Fruit fly (Drosophila melanogaster) whole organism, embryonic: ENCODE measurements around the gene CG33098.

Source experiments
- CG13123 ChIP-seq: fragments of 200-800 bp; sonication (Bioruptor generic); optimal IDR thresholded peaks from 2 replicates; lab custom pipeline; 2016; ENCODE audit warnings: missing biosample characterization, missing genetic modification characterization
- CG2202 ChIP-seq: fragments of 200-800 bp; sonication (Bioruptor generic); optimal IDR thresholded peaks from 2 replicates; lab custom pipeline; 2018; ENCODE audit warnings: missing biosample characterization, mild to moderate bottlenecking, missing genetic modification characterization
- CG31388 ChIP-seq: fragments of 200-800 bp; sonication (Bioruptor generic); optimal IDR thresholded peaks from 2 replicates; lab custom pipeline; 2016; ENCODE audit warnings: missing biosample characterization, missing genetic modification characterization
- CG4360 ChIP-seq: fragments of 200-800 bp; sonication (Bioruptor generic); IDR thresholded peaks from 2 replicates; pipeline ENCODE4 v1.3.6; 2022; ENCODE audit warnings: missing biosample characterization, missing genetic modification characterization
- CG6854 ChIP-seq: fragments of 200-800 bp; sonication (Bioruptor generic); optimal IDR thresholded peaks from 3 replicates; lab custom pipeline; 2017; ENCODE audit warnings: missing biosample characterization, mild to moderate bottlenecking, missing genetic modification characterization
- CG9215 ChIP-seq: fragments of 200-800 bp; sonication (Bioruptor generic); IDR thresholded peaks from 2 replicates; pipeline ENCODE4 v1.3.6; 2022; ENCODE audit warnings: missing biosample characterization, missing genetic modification characterization
- Hr78 ChIP-seq, 2 experiments: fragments of 200-800 bp in 1 of 2; fragments of >200 bp in 1 of 2; sonication (Bioruptor generic) in 1 of 2; optimal IDR thresholded peaks; 2 replicates each; lab custom pipeline; 2017 to 2019; ENCODE audit warnings: missing biosample characterization in 2 of 2, missing genetic modification characterization in 2 of 2, mild to moderate bottlenecking in 1 of 2, moderate library complexity in 1 of 2
- Kr ChIP-seq: fragments of 200-800 bp; sonication (Bioruptor generic); optimal IDR thresholded peaks from 2 replicates; lab custom pipeline; 2017; ENCODE audit warnings: missing biosample characterization, mild to moderate bottlenecking, missing genetic modification characterization
- abd-A ChIP-seq: fragments of 200-800 bp; sonication (Bioruptor generic); optimal IDR thresholded peaks from 3 replicates; lab custom pipeline; 2019; ENCODE audit warnings: missing biosample characterization, mild to moderate bottlenecking, missing genetic modification characterization, moderate library complexity
- chm ChIP-seq: fragments of 200-800 bp; sonication (Bioruptor generic); IDR thresholded peaks from 2 replicates; pipeline ENCODE4 v1.3.6; 2022; ENCODE audit warnings: missing biosample characterization, missing genetic modification characterization
- klu ChIP-seq: fragments of 200-800 bp; sonication (Bioruptor generic); IDR thresholded peaks from 2 replicates; pipeline ENCODE4 v1.3.6; 2022; ENCODE audit warnings: missing biosample characterization, missing genetic modification characterization
- lilli ChIP-seq: fragments of 200-800 bp; sonication (Bioruptor generic); optimal IDR thresholded peaks from 3 replicates; lab custom pipeline; 2016; ENCODE audit warnings: missing biosample characterization, missing genetic modification characterization

dm6 chr3R:12376828-12377227, 10.2 kb upstream of the CG33098 start, which contains the start of gene GstD6:
- no peak for TF ChIP-seq CG2202
- TF ChIP-seq Kr (GFP tag; lab: Kevin White, UChicago) = no peak
- TF ChIP-seq CG6854 (GFP tag; lab: Kevin White, UChicago) = no peak
- no peak for TF ChIP-seq lilli (GFP tag; lab: Kevin White, UChicago)
- TF ChIP-seq abd-A = no peak
- TF ChIP-seq chm (GFP tag; lab: Robert Waterston, UW) = no peak
- no peak for TF ChIP-seq CG4360 (GFP tag; lab: Robert Waterston, UW)
- no peak for TF ChIP-seq CG13123
- TF ChIP-seq CG31388 (GFP tag; lab: Kevin White, UChicago) = no peak
- no peak for TF ChIP-seq Hr78 (GFP tag; optimal IDR thresholded peaks at IDR 0.05; lab: Kevin White, UChicago)
- no peak for TF ChIP-seq CG9215
- TF ChIP-seq klu (GFP tag; lab: Robert Waterston, UW) = no peak
